Worm (Caenorhabditis elegans) whole organism, young adult: ENCODE data around the gene lgc-47.

Source experiments
- B0019.2 ChIP-seq: fragments of 200-800 bp; sonication (Bioruptor generic); conservative IDR thresholded peaks from 2 replicates; pipeline ENCODE4 v1.3.6; 2022; ENCODE audit warnings: missing genetic modification reagents, missing genetic modification characterization, missing compliant biosample characterization
- B0261.1 ChIP-seq: sonication (generic microtip); optimal IDR thresholded peaks from 2 replicates; lab custom pipeline; 2016; ENCODE audit warnings: mild to moderate bottlenecking, missing genetic modification characterization, moderate library complexity, missing compliant biosample characterization
- B0336.3 ChIP-seq: fragments of 200-800 bp; sonication (Bioruptor generic); IDR thresholded peaks from 2 replicates; pipeline ENCODE4 v1.3.6; 2022; ENCODE audit warnings: missing genetic modification characterization, missing compliant biosample characterization
- D2030.7 ChIP-seq: fragments of 200-800 bp; sonication (Bioruptor generic); IDR thresholded peaks from 2 replicates; pipeline ENCODE4 v1.3.6; 2022; ENCODE audit warnings: missing genetic modification reagents, missing genetic modification characterization, missing compliant biosample characterization
- F10E7.11 ChIP-seq: sonication (generic microtip); optimal IDR thresholded peaks from 2 replicates; lab custom pipeline; 2017; ENCODE audit warnings: mild to moderate bottlenecking, missing genetic modification characterization, moderate library complexity, missing compliant biosample characterization
- F23B12.7 ChIP-seq: sonication (generic microtip); optimal IDR thresholded peaks from 2 replicates; lab custom pipeline; 2017; ENCODE audit warnings: missing genetic modification characterization, mild to moderate bottlenecking, missing compliant biosample characterization, antibody characterized with exemption, moderate library complexity; ENCODE audit not compliant: insufficient read depth
- T26A5.8 ChIP-seq: sonication (generic microtip); optimal IDR thresholded peaks from 2 replicates; lab custom pipeline; 2016; ENCODE audit warnings: missing genetic modification characterization, missing compliant biosample characterization
- Y53F4B.3 ChIP-seq: fragments of 200-800 bp; sonication (Bioruptor generic); IDR thresholded peaks from 2 replicates; pipeline ENCODE4 v1.3.6; 2022; ENCODE audit warnings: missing genetic modification reagents, missing genetic modification characterization, missing compliant biosample characterization
- Y56A3A.18 ChIP-seq: fragments of 200-800 bp; sonication (Bioruptor generic); IDR thresholded peaks from 2 replicates; pipeline ENCODE4 v1.3.6; 2022; ENCODE audit warnings: missing genetic modification reagents, missing genetic modification characterization, missing compliant biosample characterization
- Y79H2A.3 ChIP-seq: fragments of 200-800 bp; sonication (Bioruptor generic); conservative IDR thresholded peaks from 2 replicates; pipeline ENCODE4 v1.3.6; 2022; ENCODE audit warnings: missing genetic modification reagents, missing genetic modification characterization, missing compliant biosample characterization
- akir-1 ChIP-seq: fragments of 200-800 bp; sonication (Bioruptor generic); optimal IDR thresholded peaks from 2 replicates; lab custom pipeline; 2018; ENCODE audit warnings: mild to moderate bottlenecking, missing genetic modification characterization, moderate library complexity, missing compliant biosample characterization
- aptf-2 ChIP-seq: fragments of 200-800 bp; sonication (Bioruptor generic); conservative IDR thresholded peaks from 2 replicates; pipeline ENCODE4 v1.3.6; 2022; ENCODE audit warnings: missing genetic modification reagents, missing genetic modification characterization, missing compliant biosample characterization
- aptf-3 ChIP-seq: fragments of 200-800 bp; sonication (Bioruptor generic); IDR thresholded peaks from 2 replicates; pipeline ENCODE4 v1.3.6; 2022; ENCODE audit warnings: missing genetic modification characterization, missing compliant biosample characterization
- attf-3 ChIP-seq: fragments of 200-800 bp; sonication (Bioruptor generic); conservative IDR thresholded peaks from 2 replicates; pipeline ENCODE4 v1.3.6; 2022; ENCODE audit warnings: missing genetic modification reagents, missing genetic modification characterization, missing compliant biosample characterization
- cebp-1 ChIP-seq, 2 experiments: fragments of 200-800 bp in 1 of 2; sonication (Bioruptor generic) in 1 of 2; sonication (generic microtip) in 1 of 2; IDR thresholded peaks in 1 of 2; optimal IDR thresholded peaks in 1 of 2; 2 replicates each; pipeline versions ENCODE4 v1.3.6 to Lab custom; 2017 to 2022; ENCODE audit warnings: missing compliant biosample characterization in 2 of 2, missing genetic modification characterization in 2 of 2, mild to moderate bottlenecking in 1 of 2, missing genetic modification reagents in 1 of 2, moderate library complexity in 1 of 2
- ceh-40 ChIP-seq: fragments of 200-800 bp; sonication (Bioruptor generic); IDR thresholded peaks from 2 replicates; pipeline ENCODE4 v1.3.6; 2022; ENCODE audit warnings: missing genetic modification characterization, missing compliant biosample characterization
- chd-7 ChIP-seq: sonication (generic microtip); optimal IDR thresholded peaks from 2 replicates; lab custom pipeline; 2016; ENCODE audit warnings: mild to moderate bottlenecking, missing genetic modification characterization, moderate library complexity, missing compliant biosample characterization
- die-1 ChIP-seq: sonication (generic microtip); optimal IDR thresholded peaks from 2 replicates; lab custom pipeline; 2016; ENCODE audit warnings: missing genotype, mild to moderate bottlenecking, missing genetic modification characterization, missing compliant biosample characterization
- egl-44 ChIP-seq: fragments of 200-800 bp; sonication (Bioruptor generic); IDR thresholded peaks from 2 replicates; pipeline ENCODE4 v1.3.6; 2022; ENCODE audit warnings: missing genetic modification reagents, missing genetic modification characterization, missing compliant biosample characterization
- hsf-1 ChIP-seq: fragments of 200-800 bp; sonication (Bioruptor generic); IDR thresholded peaks from 2 replicates; pipeline ENCODE4 v1.3.6; 2022; ENCODE audit warnings: missing genetic modification reagents, missing genetic modification characterization, missing compliant biosample characterization
- let-607 ChIP-seq, 2 experiments: fragments of 200-800 bp in 1 of 2; sonication (Bioruptor generic) in 1 of 2; sonication (generic microtip) in 1 of 2; optimal IDR thresholded peaks; 2 replicates each; lab custom pipeline; 2016 to 2018; ENCODE audit warnings: mild to moderate bottlenecking in 2 of 2, missing compliant biosample characterization in 2 of 2, missing genetic modification characterization in 2 of 2, moderate library complexity in 2 of 2, missing genotype in 1 of 2
- lin-54 ChIP-seq: fragments of 200-800 bp; sonication (Bioruptor generic); optimal IDR thresholded peaks from 2 replicates; lab custom pipeline; 2018; ENCODE audit warnings: mild to moderate bottlenecking, missing genetic modification characterization, missing compliant biosample characterization
- lir-1 ChIP-seq: fragments of 200-800 bp; sonication (Bioruptor generic); conservative IDR thresholded peaks from 2 replicates; pipeline ENCODE4 v1.3.6; 2022; ENCODE audit warnings: missing genetic modification reagents, missing genetic modification characterization, missing compliant biosample characterization
- lsl-1 ChIP-seq: fragments of 200-800 bp; sonication (Bioruptor generic); optimal IDR thresholded peaks from 2 replicates; lab custom pipeline; 2018; ENCODE audit warnings: mild to moderate bottlenecking, missing genetic modification characterization, moderate library complexity, missing compliant biosample characterization
- lsy-27 ChIP-seq: sonication (generic microtip); optimal IDR thresholded peaks from 2 replicates; lab custom pipeline; 2017; ENCODE audit warnings: missing genetic modification characterization, mild to moderate bottlenecking, missing compliant biosample characterization, antibody characterized with exemption, missing genotype, borderline replicate concordance; ENCODE audit not compliant: insufficient read depth
- madf-6 ChIP-seq: fragments of 200-800 bp; sonication (Bioruptor generic); IDR thresholded peaks from 2 replicates; pipeline ENCODE4 v1.3.6; 2022; ENCODE audit warnings: missing genetic modification reagents, missing genetic modification characterization, missing compliant biosample characterization
- mxl-1 ChIP-seq: sonication (generic microtip); optimal IDR thresholded peaks from 2 replicates; lab custom pipeline; 2016; ENCODE audit warnings: missing genetic modification characterization, missing compliant biosample characterization
- nfya-2 ChIP-seq: fragments of 200-800 bp; sonication (Bioruptor generic); IDR thresholded peaks from 2 replicates; pipeline ENCODE4 v1.3.6; 2022; ENCODE audit warnings: missing genetic modification reagents, missing genetic modification characterization, missing compliant biosample characterization
- nhr-120 ChIP-seq: fragments of 200-800 bp; sonication (Bioruptor generic); IDR thresholded peaks from 2 replicates; pipeline ENCODE4 v1.3.6; 2022; ENCODE audit warnings: missing genetic modification characterization, missing compliant biosample characterization
- nhr-179 ChIP-seq: sonication (generic microtip); optimal IDR thresholded peaks from 2 replicates; lab custom pipeline; 2016; ENCODE audit warnings: mild to moderate bottlenecking, missing genetic modification characterization, missing compliant biosample characterization
- nhr-80 ChIP-seq: sonication (generic microtip); optimal IDR thresholded peaks from 2 replicates; lab custom pipeline; 2016; ENCODE audit warnings: missing genetic modification characterization, missing compliant biosample characterization
- nhr-90 ChIP-seq: sonication (generic microtip); optimal IDR thresholded peaks from 2 replicates; lab custom pipeline; 2016; ENCODE audit warnings: missing genotype, mild to moderate bottlenecking, missing genetic modification characterization, missing compliant biosample characterization
- rcor-1 ChIP-seq: fragments of 200-800 bp; sonication (Bioruptor generic); IDR thresholded peaks from 2 replicates; pipeline ENCODE4 v1.3.6; 2022; ENCODE audit warnings: missing genetic modification reagents, missing genetic modification characterization, missing compliant biosample characterization
- repo-1 ChIP-seq: sonication (generic microtip); optimal IDR thresholded peaks from 2 replicates; lab custom pipeline; 2017; ENCODE audit warnings: mild to moderate bottlenecking, missing genetic modification characterization, missing compliant biosample characterization
- snpc-1.3 ChIP-seq: sonication (generic microtip); optimal IDR thresholded peaks from 2 replicates; lab custom pipeline; 2017; ENCODE audit warnings: missing genetic modification characterization, mild to moderate bottlenecking, missing compliant biosample characterization, antibody characterized with exemption, moderate library complexity, missing genotype, missing genetic modification reagents; ENCODE audit not compliant: insufficient read depth
- snpc-3.4 ChIP-seq: sonication (generic microtip); optimal IDR thresholded peaks from 2 replicates; lab custom pipeline; 2017; ENCODE audit warnings: missing genetic modification characterization, mild to moderate bottlenecking, missing compliant biosample characterization, antibody characterized with exemption, moderate library complexity, missing genotype, missing genetic modification reagents
- snpc-4 ChIP-seq, 5 experiments: fragments of 150-350 bp in 1 of 5; sonication (generic microtip) in 4 of 5; optimal IDR thresholded peaks; 2 replicates each; lab custom pipeline; 2014 to 2018; ENCODE audit warnings: missing genetic modification characterization in 5 of 5, missing biosample characterization in 3 of 5, antibody characterized with exemption in 2 of 5, mild to moderate bottlenecking in 2 of 5, missing compliant biosample characterization in 2 of 5, missing genotype in 2 of 5, moderate library complexity in 2 of 5, missing genetic modification reagents in 1 of 5
- tbp1 ChIP-seq: fragments of 200-800 bp; sonication (Bioruptor generic); optimal IDR thresholded peaks from 2 replicates; lab custom pipeline; 2018; ENCODE audit warnings: mild to moderate bottlenecking, missing genetic modification characterization, missing compliant biosample characterization
- tlf-1 ChIP-seq: fragments of 200-800 bp; sonication (Bioruptor generic); optimal IDR thresholded peaks from 2 replicates; lab custom pipeline; 2018; ENCODE audit warnings: mild to moderate bottlenecking, missing genetic modification characterization, missing compliant biosample characterization
- unc-130 ChIP-seq: sonication (generic microtip); optimal IDR thresholded peaks from 2 replicates; lab custom pipeline; 2016; ENCODE audit warnings: missing genetic modification reagents, missing genetic modification characterization, missing compliant biosample characterization
- unc-62 ChIP-seq: fragments of 150-350 bp; optimal IDR thresholded peaks from 2 replicates; lab custom pipeline; 2014; ENCODE audit warnings: missing biosample characterization, missing genetic modification reagents, missing genetic modification characterization
- ztf-25 ChIP-seq: fragments of 200-800 bp; sonication (Bioruptor generic); IDR thresholded peaks from 2 replicates; pipeline ENCODE4 v1.3.6; 2022; ENCODE audit warnings: missing genetic modification reagents, missing genetic modification characterization, missing compliant biosample characterization
- ztf-28 ChIP-seq: fragments of 200-800 bp; sonication (Bioruptor generic); IDR thresholded peaks from 2 replicates; pipeline ENCODE4 v1.3.6; 2022; ENCODE audit warnings: missing genetic modification reagents, missing genetic modification characterization, missing compliant biosample characterization

The lgc-47 gene

ce11 chrX:9796063-9796462, 11.4 kb downstream of the lgc-47 start:
- no peak for TF ChIP-seq ceh-40 (GFP tag; lab: Robert Waterston, UW)
- TF ChIP-seq lin-54 (GFP tag; lab: Kevin White, UChicago): no peak
- no peak for TF ChIP-seq B0336.3
- TF ChIP-seq Y56A3A.18 (GFP tag; lab: Robert Waterston, UW): no peak
- no peak for TF ChIP-seq tlf-1 (GFP tag; lab: Kevin White, UChicago)
- no peak for TF ChIP-seq chd-7 (tag; lab: Kevin White, UChicago)
- no peak for TF ChIP-seq D2030.7 (GFP tag; lab: Robert Waterston, UW)
- TF ChIP-seq die-1 (tag; lab: Kevin White, UChicago): no peak
- TF ChIP-seq snpc-1.3: no peak
- no peak for TF ChIP-seq lsl-1 (GFP tag; lab: Kevin White, UChicago)
- TF ChIP-seq nhr-179 (tag; lab: Kevin White, UChicago): no peak
- TF ChIP-seq aptf-3: no peak
- no peak for TF ChIP-seq cebp-1 (GFP tag; IDR thresholded peaks at IDR 0.05; lab: Robert Waterston, UW)
- TF ChIP-seq cebp-1 (tag; optimal IDR thresholded peaks at IDR 0.05; lab: Kevin White, UChicago): no peak
- no peak for TF ChIP-seq snpc-3.4 (tag; lab: Kevin White, UChicago)
- TF ChIP-seq tbp1 (GFP tag; lab: Kevin White, UChicago): no peak

- TF ChIP-seq Y53F4B.3 (no peak), Y79H2A.3 (GFP tag; lab: Robert Waterston, UW) (no peak), D2030.7 (GFP tag; lab: Robert Waterston, UW) (no peak), nfya-2 (GFP tag; lab: Robert Waterston, UW) (no peak), madf-6 (no peak), egl-44 (no peak), lir-1 (GFP tag; lab: Robert Waterston, UW) (no peak), aptf-2 (no peak), F23B12.7 (tag; lab: Kevin White, UChicago) (no peak), nhr-90 (tag; lab: Kevin White, UChicago) (no peak), B0261.1 (tag; lab: Kevin White, UChicago) (no peak), snpc-4 (GFP tag; optimal IDR thresholded peaks at IDR 0.05; lab: Kevin White, UChicago) (no peak), snpc-4 (tag; optimal IDR thresholded peaks at IDR 0.05; lab: Kevin White, UChicago) (no peak), nhr-80 (tag; lab: Kevin White, UChicago) (no peak)
Measured at ce11 chrX:9795579-9795978, 11.9 kb downstream of the lgc-47 start.

ce11 chrX:9794173-9794572, 13.3 kb downstream of the lgc-47 start, which contains the start of gene F36G3.2:
F36G3.2 (minus strand) TSS chrX:9794273.
- no peak for TF ChIP-seq die-1 (tag; lab: Kevin White, UChicago)
- no peak for TF ChIP-seq snpc-1.3
- no peak for TF ChIP-seq let-607 (tag; optimal IDR thresholded peaks at IDR 0.05; lab: Kevin White, UChicago)
- no peak for TF ChIP-seq unc-62
- no peak for TF ChIP-seq ztf-25 (GFP tag; lab: Robert Waterston, UW)
- TF ChIP-seq rcor-1 (GFP tag; lab: Robert Waterston, UW): no peak
- no peak for TF ChIP-seq hsf-1
- TF ChIP-seq B0019.2 (GFP tag; lab: Robert Waterston, UW): no peak
- no peak for TF ChIP-seq nhr-120 (GFP tag; lab: Robert Waterston, UW)
- TF ChIP-seq F10E7.11 (tag; lab: Kevin White, UChicago): no peak
- no peak for TF ChIP-seq unc-130
- TF ChIP-seq ztf-28 (GFP tag; lab: Robert Waterston, UW): no peak
- no peak for TF ChIP-seq B0261.1 (tag; lab: Kevin White, UChicago)
- TF ChIP-seq T26A5.8 (tag; lab: Kevin White, UChicago): no peak
- no peak for TF ChIP-seq akir-1 (GFP tag; lab: Kevin White, UChicago)
- TF ChIP-seq lsy-27: no peak
- no peak for TF ChIP-seq repo-1
- TF ChIP-seq mxl-1 (tag; lab: Kevin White, UChicago): no peak
- TF ChIP-seq cebp-1 (GFP tag; IDR thresholded peaks at IDR 0.05; lab: Robert Waterston, UW): no peak
- TF ChIP-seq cebp-1 (tag; optimal IDR thresholded peaks at IDR 0.05; lab: Kevin White, UChicago): no peak
- no peak for TF ChIP-seq attf-3 (GFP tag; lab: Robert Waterston, UW)
